Fruit fly (Drosophila melanogaster) S2 (cell line): ENCODE results near the gene zfh1.

Experiments used
- CG8478 ChIP-seq: fragments of >200 bp; optimal IDR thresholded peaks from 2 replicates; lab custom pipeline; 2018
- CTCF ChIP-seq, 2 experiments: fragments of >200 bp; optimal IDR thresholded peaks; 2 replicates each; lab custom pipeline; 2018

The zfh1 gene

DNA sequence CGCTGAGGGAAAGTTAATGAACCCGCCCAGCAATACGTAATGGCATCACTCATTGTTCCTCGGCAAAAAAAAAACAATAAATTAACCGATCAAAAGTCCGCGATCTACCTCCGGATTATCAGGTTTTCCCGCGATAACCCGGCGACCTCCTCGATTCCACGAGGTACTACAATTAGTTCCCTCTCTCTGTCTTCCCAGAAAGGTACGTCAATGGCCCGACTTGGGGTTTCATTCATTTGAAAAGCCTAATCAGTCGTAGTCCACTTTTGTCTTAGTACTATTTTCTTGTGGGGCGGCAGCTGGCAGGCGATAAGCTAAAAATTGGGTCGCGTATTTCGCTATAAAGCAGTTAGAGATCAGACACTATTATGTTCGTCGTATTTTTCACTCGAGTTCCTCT, 13.5 kb downstream of the zfh1 start:
- no peak for TF ChIP-seq CG8478
- no peak for TF ChIP-seq CTCF (optimal IDR thresholded peaks at IDR 0.05; lab: Kevin White, UChicago)

DNA sequence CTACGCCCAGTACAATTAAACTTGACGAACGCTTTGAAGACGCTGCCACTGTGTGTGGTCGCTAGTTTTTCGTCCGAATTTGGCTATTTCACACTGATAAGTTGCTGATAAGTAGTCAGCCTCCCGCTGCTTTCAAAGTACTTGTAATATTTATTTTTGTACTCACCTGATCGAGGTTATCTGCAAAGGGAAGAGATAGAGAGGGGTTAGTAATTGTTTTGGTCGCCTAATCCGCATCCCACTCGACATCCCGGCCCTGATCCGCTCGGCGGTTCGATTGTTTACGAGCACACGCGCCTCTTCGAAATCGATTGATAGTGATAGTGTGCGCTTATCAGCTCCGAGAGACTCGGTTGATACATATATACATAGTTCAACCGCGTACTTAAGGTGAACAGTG, 14.7 kb downstream of the zfh1 start:
- TF ChIP-seq CG8478 = no peak
- TF ChIP-seq CTCF (optimal IDR thresholded peaks at IDR 0.05; lab: Kevin White, UChicago) = no peak

DNA sequence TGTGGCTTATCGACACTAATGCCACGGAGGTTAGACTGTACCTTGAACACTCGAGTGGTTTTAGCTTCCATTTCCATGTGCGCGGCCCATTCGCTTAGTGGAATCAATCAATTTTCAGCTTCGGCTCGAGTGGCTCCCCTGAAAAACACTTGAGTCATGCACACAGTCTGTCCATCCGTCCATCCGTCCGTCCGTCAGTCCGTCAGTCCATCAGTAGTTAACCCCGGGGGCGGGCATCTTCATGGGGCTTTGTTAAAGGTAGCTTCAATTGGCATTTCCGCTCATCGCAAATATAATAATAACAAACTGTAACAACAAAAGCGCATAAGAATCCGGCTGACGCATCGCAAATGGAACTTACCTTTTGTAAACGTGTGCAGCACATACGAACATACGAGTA, 15.4 kb downstream of the zfh1 start:
- TF ChIP-seq CTCF (optimal IDR thresholded peaks at IDR 0.05; lab: Kevin White, UChicago) (no peak), CG8478 (no peak)

DNA sequence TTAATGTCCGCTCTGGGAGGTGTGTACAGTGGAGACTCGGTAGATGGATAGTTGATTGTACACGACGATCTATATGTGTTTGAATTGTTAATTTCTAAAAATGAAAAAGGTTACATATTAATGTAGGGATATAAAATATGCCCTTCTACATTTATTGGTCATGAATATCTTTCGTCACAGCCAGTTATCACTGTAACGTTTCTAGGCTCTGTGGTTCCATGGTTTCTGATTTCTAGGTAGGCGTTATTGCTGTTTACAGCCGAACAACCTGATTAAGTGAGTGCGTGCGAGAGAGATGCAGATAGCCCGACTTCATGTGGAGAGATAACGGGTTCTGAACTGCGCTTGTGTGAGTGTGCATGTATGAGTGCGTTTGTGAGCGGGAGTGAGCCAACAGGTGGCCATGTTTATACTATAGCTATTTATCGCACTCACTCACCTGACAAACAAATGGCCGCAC, 16.0 kb downstream of the zfh1 start:
- TF ChIP-seq CTCF (optimal IDR thresholded peaks at IDR 0.05; lab: Kevin White, UChicago) = no peak
- TF ChIP-seq CG8478 = no peak

DNA sequence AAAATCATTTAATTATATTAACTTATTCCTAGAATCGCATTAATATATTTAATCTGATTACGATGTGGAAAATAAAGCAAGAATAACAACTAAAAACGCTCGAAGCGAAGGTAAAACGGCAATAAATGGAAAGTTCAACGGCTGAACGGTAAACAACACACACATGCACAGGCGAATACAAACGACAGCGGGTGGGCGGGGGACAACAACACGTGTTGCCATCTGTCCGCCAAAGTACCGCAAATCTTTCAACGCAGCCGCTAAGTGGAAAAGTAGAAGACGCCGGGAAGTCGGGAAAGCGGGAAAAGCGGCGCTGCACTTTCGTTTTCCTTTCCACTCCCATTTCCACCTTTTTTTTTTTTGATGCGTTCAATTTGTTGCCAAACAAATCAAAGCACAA, 16.8 kb downstream of the zfh1 start:
- TF ChIP-seq CTCF (optimal IDR thresholded peaks at IDR 0.05; lab: Kevin White, UChicago) (no peak), CG8478 (no peak)

DNA sequence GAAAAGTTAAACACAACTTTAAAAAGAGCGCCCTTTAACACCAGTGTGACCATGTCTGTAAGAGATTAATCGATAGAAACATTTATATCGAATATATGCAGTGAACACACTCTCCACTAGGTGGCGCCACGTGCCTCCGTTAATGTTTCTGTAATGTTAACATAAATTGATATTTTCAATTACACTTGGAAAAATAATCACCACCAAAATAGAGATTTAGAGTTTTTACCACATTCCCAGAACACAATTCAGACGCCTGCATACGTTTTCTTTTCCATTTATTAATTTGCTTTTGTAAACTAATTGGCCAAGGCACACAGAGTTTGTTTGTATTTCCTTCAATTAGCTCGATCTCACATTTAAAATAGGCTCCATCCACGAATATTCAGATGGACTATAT, 23.6 kb downstream of the zfh1 start:
- TF ChIP-seq CG8478 (no peak), CTCF (optimal IDR thresholded peaks at IDR 0.05; lab: Kevin White, UChicago) (peak; percentile 93 to 97)

DNA sequence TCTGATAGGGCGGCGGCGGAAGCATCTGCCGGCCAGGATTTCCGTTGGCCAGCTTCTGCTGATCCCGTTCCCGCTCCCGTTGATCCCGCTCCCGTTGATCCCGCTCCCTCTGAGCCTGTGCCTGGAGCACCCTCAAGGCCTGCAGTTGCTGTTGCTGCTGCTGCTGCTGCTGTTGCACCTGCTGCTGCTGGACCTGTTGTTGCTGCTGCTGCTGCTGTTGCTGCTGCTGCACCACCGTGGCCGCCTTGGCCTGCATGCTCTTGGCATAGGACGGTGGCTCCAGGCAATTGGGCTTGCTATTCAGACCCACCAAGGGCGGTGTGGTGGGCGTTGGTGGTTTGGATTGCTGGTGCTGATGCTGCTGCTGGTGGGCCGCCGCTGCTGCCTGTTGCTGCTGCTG, 27.2 kb downstream of the zfh1 start:
- no peak for TF ChIP-seq CG8478

DNA sequence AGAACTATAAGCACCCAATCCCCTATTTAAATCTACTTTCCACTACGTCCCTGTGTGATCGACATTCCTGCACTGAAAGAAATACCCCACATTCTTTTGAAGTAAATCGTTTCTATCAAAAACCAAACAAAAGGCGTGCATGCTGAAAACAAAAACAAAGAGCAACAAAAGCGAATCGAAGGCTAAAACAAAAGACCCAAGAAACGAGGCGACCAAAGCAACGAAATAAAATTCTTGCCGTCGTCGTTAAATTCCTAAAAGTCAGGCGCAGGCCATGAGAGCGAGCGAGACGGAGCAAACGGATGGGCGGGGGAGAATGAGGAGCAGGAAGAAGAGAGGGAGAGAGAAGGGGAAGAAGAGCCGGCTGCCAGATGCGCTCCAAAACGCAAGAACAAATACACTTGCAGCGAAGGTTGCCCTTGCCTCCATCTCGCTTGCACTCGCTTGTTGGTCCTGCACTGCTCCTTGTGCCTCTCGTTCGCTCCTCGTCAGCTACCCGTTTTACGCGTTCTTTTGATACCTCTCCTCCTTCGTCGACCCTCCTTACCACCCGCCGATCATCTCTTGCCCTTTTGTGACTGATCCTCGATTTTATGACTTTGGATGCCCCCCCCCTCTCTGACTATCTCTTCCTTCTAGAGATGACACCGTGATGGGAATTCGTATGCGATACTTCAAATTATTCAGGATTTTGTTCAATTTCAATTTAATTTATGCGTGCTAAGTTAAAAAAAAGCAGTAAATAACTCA, 29.0 kb downstream of the zfh1 start:
- TF ChIP-seq CTCF (optimal IDR thresholded peaks at IDR 0.05; lab: Kevin White, UChicago) = no peak
- no peak for TF ChIP-seq CG8478

DNA sequence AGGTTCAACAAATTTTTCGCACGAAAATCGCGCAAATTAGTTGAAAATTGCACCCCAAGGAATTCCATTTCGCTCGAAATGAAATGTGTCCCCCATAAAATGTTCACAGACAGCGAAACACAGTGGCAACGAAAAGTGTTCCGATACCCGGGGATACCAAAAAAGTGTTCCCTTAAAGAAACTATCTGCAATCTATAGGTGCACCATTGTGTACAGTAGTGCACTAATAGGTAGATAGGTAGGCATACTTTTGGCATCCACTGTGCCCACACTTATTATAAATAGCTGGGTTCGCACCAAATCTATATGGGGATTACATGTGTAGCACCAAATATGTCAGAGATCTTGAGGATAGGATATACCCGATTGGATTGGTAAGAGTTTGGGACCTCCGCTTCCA, 31.0 kb downstream of the zfh1 start:
- TF ChIP-seq CG8478 (no peak), CTCF (optimal IDR thresholded peaks at IDR 0.05; lab: Kevin White, UChicago) (no peak)

DNA sequence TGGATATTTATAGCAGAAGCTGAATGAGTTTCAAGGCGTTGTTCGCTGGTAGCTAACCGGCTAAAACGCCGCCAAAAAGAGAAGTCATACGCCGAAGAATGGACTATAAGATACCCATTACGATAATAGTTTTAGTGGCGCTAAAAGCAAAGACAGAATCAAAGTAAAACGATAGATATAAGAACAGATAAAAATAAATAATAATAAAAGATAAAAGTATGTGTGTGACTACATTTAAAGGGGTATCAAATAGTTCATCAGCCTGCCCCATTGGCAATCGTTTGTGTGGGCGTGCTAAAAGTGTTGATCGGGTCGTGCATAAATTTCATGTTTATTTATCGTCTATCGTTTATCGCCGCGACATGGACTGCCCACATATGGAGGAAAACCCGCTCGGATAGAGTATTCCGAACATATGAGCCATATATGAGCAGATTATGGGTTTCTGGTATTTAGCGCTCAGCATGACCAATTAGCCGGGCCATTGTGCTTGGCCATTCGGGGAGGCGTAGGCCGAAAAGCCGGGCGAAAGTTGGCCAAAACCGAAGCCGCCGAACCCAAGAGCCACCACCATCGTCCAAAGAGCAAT, 31.7 kb downstream of the zfh1 start:
- TF ChIP-seq CTCF (optimal IDR thresholded peaks at IDR 0.05; lab: Kevin White, UChicago) (no peak), CG8478 (no peak)

DNA sequence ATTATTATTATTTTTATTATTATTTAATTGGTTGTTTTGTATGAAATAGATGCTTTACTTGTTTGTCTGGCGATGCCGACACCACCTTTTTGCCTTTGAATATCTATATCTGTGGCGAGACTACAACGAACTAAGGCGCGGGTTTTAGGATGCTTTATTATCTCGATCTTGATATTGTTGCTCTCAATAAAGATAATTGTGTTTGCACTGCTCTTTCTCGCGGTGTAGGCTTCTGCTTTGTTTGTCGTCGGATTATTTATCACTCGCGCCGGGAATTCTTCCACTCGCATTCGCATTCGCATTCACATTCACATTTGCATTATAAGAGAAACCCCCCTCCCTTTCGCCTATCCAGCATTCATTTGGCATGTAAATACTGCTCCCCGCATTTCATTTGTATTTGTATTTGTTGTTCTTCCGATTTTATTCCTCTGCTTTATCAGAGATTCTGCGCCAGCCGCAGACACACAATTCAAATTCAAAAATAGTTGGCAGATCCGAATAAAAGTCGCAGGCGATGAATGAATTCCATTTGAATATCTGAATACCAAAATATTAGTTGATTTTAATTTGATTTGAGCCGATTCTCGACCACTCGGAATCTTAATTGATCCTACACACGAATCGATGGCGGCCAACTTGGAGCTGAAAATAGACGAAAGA, 34.7 kb downstream of the zfh1 start:
- TF ChIP-seq CTCF (optimal IDR thresholded peaks at IDR 0.05; lab: Kevin White, UChicago) (no peak), CG8478 (peak; percentile 77)

DNA sequence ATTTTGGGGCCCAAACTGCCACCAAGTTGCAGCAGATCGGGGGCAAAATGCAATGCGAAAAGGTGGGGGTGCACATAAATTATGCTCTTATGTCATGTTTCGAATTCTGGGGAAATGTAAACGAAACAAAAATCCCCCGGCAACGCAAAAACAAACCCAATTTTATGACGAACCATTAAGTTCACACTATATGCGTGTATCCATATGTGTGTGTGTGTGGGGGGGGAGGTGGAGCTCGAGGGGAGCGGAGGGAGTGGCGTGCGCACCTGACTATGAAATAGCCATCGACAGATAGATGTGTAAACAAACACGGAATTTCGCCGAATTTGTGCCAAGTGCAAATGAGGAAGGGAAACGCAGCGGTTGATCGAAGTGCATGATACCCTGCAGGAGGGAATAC, 35.7 kb downstream of the zfh1 start:
- TF ChIP-seq CTCF (optimal IDR thresholded peaks at IDR 0.05; lab: Kevin White, UChicago) = no peak
- no peak for TF ChIP-seq CG8478

DNA sequence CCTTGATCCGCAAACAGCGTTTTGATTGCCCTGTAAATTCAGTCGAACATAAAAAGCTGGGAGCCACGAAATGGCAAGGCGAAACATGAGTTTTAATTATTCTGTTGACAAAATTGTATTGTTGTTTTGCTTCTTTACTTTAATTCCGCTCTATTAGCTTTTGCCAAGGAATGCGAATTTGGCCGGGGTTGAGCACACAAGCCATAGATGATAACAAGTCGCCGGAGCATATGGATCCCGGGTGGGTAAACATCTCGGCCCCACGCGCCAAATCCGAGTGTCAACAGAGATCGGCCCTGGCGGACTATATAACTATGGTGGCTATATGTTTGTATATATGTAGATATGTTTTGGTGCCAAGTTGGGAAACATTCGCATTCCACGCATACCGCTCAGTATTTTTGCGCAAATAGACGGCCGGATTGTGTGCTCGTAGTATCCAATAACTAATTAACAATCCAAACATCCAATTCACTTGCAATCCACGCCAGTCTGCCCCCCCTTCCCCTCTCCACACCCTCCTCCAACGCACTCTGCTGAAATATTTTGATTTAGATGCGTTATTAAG, 36.5 kb downstream of the zfh1 start:
- TF ChIP-seq CTCF (optimal IDR thresholded peaks at IDR 0.05; lab: Kevin White, UChicago) = no peak
- no peak for TF ChIP-seq CG8478

DNA sequence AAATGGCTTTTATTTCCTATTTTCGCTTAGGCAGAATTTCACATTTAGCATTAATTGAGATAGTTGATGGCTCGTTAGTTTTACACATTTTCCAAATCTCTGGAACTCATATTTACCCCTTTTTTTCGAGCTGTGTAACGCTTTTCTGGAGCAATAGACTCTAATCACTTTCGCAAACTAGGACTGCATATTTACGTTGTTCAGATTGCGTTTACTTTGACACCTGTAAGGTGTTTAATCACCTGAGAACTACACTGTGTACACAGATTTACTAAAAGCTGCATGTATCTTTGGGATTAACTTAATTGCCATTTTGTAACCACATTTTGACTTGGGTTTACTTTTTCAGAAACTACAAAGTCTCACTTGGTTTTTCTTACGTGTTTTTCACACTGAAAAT, 37.1 kb downstream of the zfh1 start:
- no peak for TF ChIP-seq CTCF (optimal IDR thresholded peaks at IDR 0.05; lab: Kevin White, UChicago)
- no peak for TF ChIP-seq CG8478

DNA sequence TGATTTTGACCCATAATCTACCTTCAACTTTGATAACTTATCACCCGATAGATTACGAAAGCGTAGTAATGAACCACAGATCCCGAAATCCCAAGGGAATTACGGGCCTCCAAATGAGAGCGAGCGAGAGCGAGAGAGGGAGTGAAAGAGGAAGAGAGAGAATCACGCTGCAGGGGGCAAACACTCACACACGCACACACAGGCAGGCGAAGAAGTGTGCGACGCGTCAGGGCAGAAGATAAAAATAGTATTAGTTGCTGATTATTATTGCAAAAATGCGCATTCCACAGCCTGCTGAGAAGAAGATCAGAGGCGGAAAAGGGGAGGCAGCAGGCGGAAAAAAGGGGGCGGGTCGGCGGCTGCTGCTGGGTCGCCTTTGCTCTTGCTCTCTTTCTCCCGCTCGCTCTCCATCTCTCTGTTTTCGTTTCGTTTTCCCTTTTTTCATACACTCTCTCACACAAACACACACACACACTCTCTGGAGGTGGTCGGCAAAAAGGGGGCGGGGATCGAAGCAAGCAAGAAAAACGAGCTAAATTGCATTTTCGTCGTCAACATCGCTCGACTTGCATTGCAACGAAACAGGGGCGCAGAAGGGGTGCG, 37.6 kb downstream of the zfh1 start:
- TF ChIP-seq CG8478 (no peak), CTCF (optimal IDR thresholded peaks at IDR 0.05; lab: Kevin White, UChicago) (no peak)
